Worm (Caenorhabditis elegans) whole organism, L3 larva: ENCODE results near the gene flh-3.

ENCODE experiments used
- R02D3.7 ChIP-seq: fragments of 150-350 bp; optimal IDR thresholded peaks from 2 replicates; lab custom pipeline; 2014; ENCODE audit warnings: missing biosample characterization, missing genetic modification characterization
- ZK546.5 ChIP-seq: sonication (generic microtip); optimal IDR thresholded peaks from 2 replicates; lab custom pipeline; 2017; ENCODE audit warnings: missing biosample characterization, missing genetic modification characterization
- aly-2 ChIP-seq: fragments of 150-350 bp; optimal IDR thresholded peaks from 2 replicates; lab custom pipeline; 2014; ENCODE audit warnings: missing biosample characterization, missing genetic modification characterization
- ama-1 ChIP-seq: fragments of 150-350 bp; optimal IDR thresholded peaks from 2 replicates; lab custom pipeline; 2018
- ceh-16 ChIP-seq: sonication (generic microtip); optimal IDR thresholded peaks from 2 replicates; lab custom pipeline; 2017; ENCODE audit warnings: missing biosample characterization, missing genetic modification characterization
- ceh-82 ChIP-seq: fragments of 150-350 bp; optimal IDR thresholded peaks from 2 replicates; lab custom pipeline; 2014; ENCODE audit warnings: missing biosample characterization, missing genetic modification characterization
- ceh-9 ChIP-seq: sonication (generic microtip); optimal IDR thresholded peaks from 2 replicates; lab custom pipeline; 2018; ENCODE audit warnings: missing biosample characterization, missing genetic modification characterization
- daf-12 ChIP-seq: fragments of 150-350 bp; optimal IDR thresholded peaks from 2 replicates; lab custom pipeline; 2014; ENCODE audit warnings: missing biosample characterization, missing genetic modification reagents, missing genetic modification characterization
- egl-27 ChIP-seq: sonication (generic microtip); optimal IDR thresholded peaks from 4 replicates; lab custom pipeline; 2017; ENCODE audit warnings: missing biosample characterization, missing genetic modification reagents, missing genetic modification characterization
- egl-5 ChIP-seq: fragments of 150-350 bp; optimal IDR thresholded peaks from 2 replicates; lab custom pipeline; 2017; ENCODE audit warnings: missing biosample characterization, missing genetic modification reagents, missing genetic modification characterization, inconsistent platforms
- elt-1 ChIP-seq: fragments of 150-350 bp; optimal IDR thresholded peaks from 2 replicates; lab custom pipeline; 2014; ENCODE audit warnings: missing biosample characterization, missing genetic modification characterization
- elt-3 ChIP-seq, 3 experiments: fragments of 150-350 bp in 1 of 3; sonication (generic microtip) in 2 of 3; optimal IDR thresholded peaks; 2 replicates in 2 of 3; 4 replicates in 1 of 3; lab custom pipeline; 2014 to 2017; ENCODE audit warnings: missing biosample characterization in 3 of 3, missing genetic modification characterization in 3 of 3
- fkh-10 ChIP-seq: sonication (generic microtip); optimal IDR thresholded peaks from 2 replicates; lab custom pipeline; 2017; ENCODE audit warnings: missing biosample characterization, missing genetic modification reagents, missing genetic modification characterization
- fkh-2 ChIP-seq: fragments of 150-350 bp; optimal IDR thresholded peaks from 2 replicates; lab custom pipeline; 2014; ENCODE audit warnings: missing biosample characterization, missing genetic modification reagents, missing genetic modification characterization
- hmg-11 ChIP-seq: sonication (generic microtip); optimal IDR thresholded peaks from 2 replicates; lab custom pipeline; 2016; ENCODE audit warnings: missing genetic modification characterization, missing compliant biosample characterization
- jun-1 ChIP-seq: fragments of 150-350 bp; optimal IDR thresholded peaks from 2 replicates; lab custom pipeline; 2014; ENCODE audit warnings: missing biosample characterization, missing genetic modification reagents, missing genetic modification characterization
- lin-15B ChIP-seq: fragments of 150-350 bp; optimal IDR thresholded peaks from 2 replicates; lab custom pipeline; 2014; ENCODE audit warnings: missing biosample characterization, missing genetic modification characterization
- lin-39 ChIP-seq: fragments of 150-350 bp; optimal IDR thresholded peaks from 2 replicates; lab custom pipeline; 2018; ENCODE audit warnings: missing biosample characterization, missing genetic modification reagents, missing genetic modification characterization
- lsy-12 ChIP-seq: sonication (generic microtip); optimal IDR thresholded peaks from 2 replicates; lab custom pipeline; 2016; ENCODE audit warnings: mild to moderate bottlenecking, missing genetic modification characterization, missing compliant biosample characterization
- mdl-1 ChIP-seq: fragments of 150-350 bp; optimal IDR thresholded peaks from 2 replicates; lab custom pipeline; 2014; ENCODE audit warnings: missing biosample characterization, missing genetic modification characterization
- nfya-1 ChIP-seq: sonication (generic microtip); optimal IDR thresholded peaks from 2 replicates; lab custom pipeline; 2017; ENCODE audit warnings: missing genetic modification characterization, mild to moderate bottlenecking, missing compliant biosample characterization, antibody characterized with exemption, moderate library complexity; ENCODE audit not compliant: insufficient read depth
- nhr-12 ChIP-seq: fragments of 150-350 bp; optimal IDR thresholded peaks from 2 replicates; lab custom pipeline; 2014; ENCODE audit warnings: missing biosample characterization, missing genetic modification characterization
- nhr-23 ChIP-seq: fragments of 150-350 bp; optimal IDR thresholded peaks from 2 replicates; lab custom pipeline; 2014; ENCODE audit warnings: missing biosample characterization, missing genetic modification reagents, missing genetic modification characterization
- nhr-237 ChIP-seq: fragments of 150-350 bp; optimal IDR thresholded peaks from 2 replicates; lab custom pipeline; 2014; ENCODE audit warnings: missing biosample characterization, missing genetic modification characterization
- nhr-25 ChIP-seq: sonication (generic microtip); optimal IDR thresholded peaks from 2 replicates; lab custom pipeline; 2017; ENCODE audit warnings: missing biosample characterization, missing genetic modification characterization
- nhr-28 ChIP-seq: fragments of 150-350 bp; optimal IDR thresholded peaks from 2 replicates; lab custom pipeline; 2014; ENCODE audit warnings: missing biosample characterization, missing genetic modification characterization
- nhr-43 ChIP-seq: sonication (generic microtip); optimal IDR thresholded peaks from 2 replicates; lab custom pipeline; 2016; ENCODE audit warnings: mild to moderate bottlenecking, missing genetic modification characterization, missing compliant biosample characterization; ENCODE audit not compliant: poor library complexity, severe bottlenecking
- nhr-67 ChIP-seq: fragments of 150-350 bp; optimal IDR thresholded peaks from 2 replicates; lab custom pipeline; 2014; ENCODE audit warnings: missing biosample characterization, missing genetic modification characterization
- nhr-76 ChIP-seq: fragments of 150-350 bp; sonication (generic microtip); optimal IDR thresholded peaks from 5 replicates; lab custom pipeline; 2014; ENCODE audit warnings: missing biosample characterization, missing genetic modification characterization
- pqm-1 ChIP-seq: fragments of 150-350 bp; optimal IDR thresholded peaks from 2 replicates; lab custom pipeline; 2017; ENCODE audit warnings: missing biosample characterization, missing genetic modification characterization, inconsistent platforms
- skn-1 ChIP-seq: fragments of 150-350 bp; optimal IDR thresholded peaks from 2 replicates; lab custom pipeline; 2014; ENCODE audit warnings: missing biosample characterization, missing genetic modification characterization
- tbx-2 ChIP-seq: sonication (generic microtip); optimal IDR thresholded peaks from 2 replicates; lab custom pipeline; 2016; ENCODE audit warnings: mild to moderate bottlenecking, missing genetic modification characterization, missing compliant biosample characterization
- unc-39 ChIP-seq: sonication (generic microtip); optimal IDR thresholded peaks from 4 replicates; lab custom pipeline; 2017; ENCODE audit warnings: missing biosample characterization, missing genetic modification characterization
- unc-62 ChIP-seq: fragments of 150-350 bp; sonication (generic microtip); optimal IDR thresholded peaks from 4 replicates; lab custom pipeline; 2014; ENCODE audit warnings: missing biosample characterization, missing genetic modification reagents, missing genetic modification characterization
- ztf-4 ChIP-seq: fragments of 150-350 bp; optimal IDR thresholded peaks from 2 replicates; lab custom pipeline; 2014; ENCODE audit warnings: missing biosample characterization, missing genetic modification characterization

The flh-3 gene

DNA sequence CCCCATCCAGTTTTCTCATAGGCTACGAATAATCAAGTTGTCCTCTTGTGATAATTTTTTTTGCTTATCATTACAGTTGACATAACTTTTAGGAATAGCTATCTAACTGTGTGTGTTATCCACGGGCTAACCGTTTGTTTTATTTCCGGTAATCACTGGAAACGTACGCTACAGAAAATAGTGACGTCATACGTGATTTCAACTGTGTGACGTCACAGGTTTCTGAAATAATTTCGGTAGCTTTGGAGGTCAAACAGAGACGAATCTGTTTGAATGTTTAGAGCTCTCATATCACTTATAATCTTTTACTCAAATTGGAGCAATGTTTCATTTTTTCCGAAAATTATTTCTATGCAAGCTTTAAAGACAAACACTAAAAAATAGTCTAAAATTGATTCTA lies 13.0 kb upstream of the flh-3 start:
- TF ChIP-seq nfya-1 (tag; lab: Kevin White, UChicago) (no peak), nhr-23 (tag; lab: Kevin White, UChicago) (no peak), fkh-10 (GFP tag; lab: Kevin White, UChicago) (no peak), ceh-82 (tag; lab: Kevin White, UChicago) (no peak), egl-27 (tag; lab: Kevin White, UChicago) (no peak), daf-12 (tag; lab: Kevin White, UChicago) (no peak), ztf-4 (no peak), nhr-67 (tag; lab: Kevin White, UChicago) (no peak), elt-1 (tag; lab: Kevin White, UChicago) (no peak), pqm-1 (tag; lab: Kevin White, UChicago) (no peak), unc-62 (GFP tag; lab: Kevin White, UChicago) (no peak), lsy-12 (tag; lab: Kevin White, UChicago) (no peak), nhr-237 (tag; lab: Kevin White, UChicago) (no peak)

- TF ChIP-seq aly-2 (tag; lab: Kevin White, UChicago) (no peak), ama-1 (lab: Kevin White, UChicago) (peak; percentile 89), nhr-23 (tag; lab: Kevin White, UChicago) (peak; percentile 14), nhr-43 (tag; lab: Kevin White, UChicago) (peak; percentile 52), nhr-25 (tag; lab: Kevin White, UChicago) (peak; percentile 56), tbx-2 (peak; percentile 13), ceh-9 (tag; lab: Kevin White, UChicago) (no peak)
Measured at ce11 chrIV:9258547-9258946, 11.3 kb upstream of the flh-3 start.

ce11 chrIV:9259687-9260086 lies 10.2 kb upstream of the flh-3 start, which contains the start of gene Y11D7A.10:
Gene Y11D7A.10, minus strand, starts transcription at chrIV:9259768.
- no peak for TF ChIP-seq lsy-12 (tag; lab: Kevin White, UChicago)
- peak; percentile 87 for TF ChIP-seq skn-1
- TF ChIP-seq, all 47 proteins: peak for 1

DNA sequence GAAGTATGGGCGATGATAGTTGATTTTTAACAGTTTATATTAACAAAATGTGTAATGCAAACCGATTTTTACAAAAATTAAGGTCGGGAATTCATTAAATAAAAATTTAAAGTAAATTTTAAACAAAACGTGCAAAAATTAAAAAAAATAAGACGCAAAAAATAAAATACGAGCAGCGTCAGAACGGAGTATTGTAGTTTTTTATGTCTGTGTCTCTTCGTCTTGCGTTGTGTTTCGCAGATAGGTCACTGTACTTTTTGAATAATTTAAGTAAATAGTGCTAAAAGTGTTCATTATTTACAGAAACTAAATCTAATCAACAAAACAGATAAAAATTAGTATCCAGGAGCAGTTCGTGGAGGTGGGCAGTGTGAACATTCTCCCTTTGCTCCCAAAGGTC lies 9.6 kb upstream of the flh-3 start:
- TF ChIP-seq lin-15B (tag; lab: Kevin White, UChicago) (peak; percentile 41), lin-39 (tag; lab: Kevin White, UChicago) (no peak), nhr-23 (tag; lab: Kevin White, UChicago) (peak; percentile 34), ama-1 (lab: Kevin White, UChicago) (peak; percentile 4)

DNA sequence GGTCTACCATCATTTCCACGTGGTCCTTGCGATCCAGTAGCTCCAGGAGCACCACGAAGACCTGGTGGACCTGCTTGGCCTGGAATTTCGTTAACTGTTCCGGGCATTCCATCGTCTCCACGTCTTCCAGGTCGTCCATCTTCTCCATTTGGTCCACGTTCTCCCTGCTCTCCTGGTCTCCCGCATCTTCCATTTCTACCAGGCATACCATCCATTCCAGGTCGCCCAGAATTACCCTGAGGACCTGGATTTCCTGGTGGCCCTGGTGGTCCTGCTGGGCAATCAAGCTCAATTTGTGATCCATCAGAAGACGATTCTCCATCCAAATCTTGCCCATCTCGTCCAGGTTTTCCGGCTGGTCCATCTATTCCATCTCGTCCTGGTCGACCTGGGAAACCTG lies 9.1 kb upstream of the flh-3 start:
- TF ChIP-seq nhr-28 (tag; lab: Kevin White, UChicago) (no peak), lin-15B (tag; lab: Kevin White, UChicago) (no peak), ceh-16 (tag; lab: Kevin White, UChicago) (no peak), skn-1 (no peak), egl-27 (tag; lab: Kevin White, UChicago) (no peak), nhr-12 (tag; lab: Kevin White, UChicago) (no peak), nhr-43 (tag; lab: Kevin White, UChicago) (no peak), fkh-2 (tag; lab: Kevin White, UChicago) (no peak), fkh-10 (GFP tag; lab: Kevin White, UChicago) (no peak), elt-1 (tag; lab: Kevin White, UChicago) (no peak), unc-39 (tag; lab: Kevin White, UChicago) (no peak), nhr-67 (tag; lab: Kevin White, UChicago) (no peak), nhr-25 (tag; lab: Kevin White, UChicago) (no peak), lsy-12 (tag; lab: Kevin White, UChicago) (no peak), ZK546.5 (tag; lab: Kevin White, UChicago) (no peak), R02D3.7 (no peak), elt-3 (tag; optimal IDR thresholded peaks at IDR 0.05; lab: Kevin White, UChicago) (no peak), lin-39 (tag; lab: Kevin White, UChicago) (no peak), aly-2 (tag; lab: Kevin White, UChicago) (no peak), hmg-11 (tag; lab: Kevin White, UChicago) (no peak)

ce11 chrIV:9261687-9262086 lies 8.2 kb upstream of the flh-3 start, which contains the start of gene col-120:
Gene col-120, minus strand, starts transcription at chrIV:9261787.
- no peak for TF ChIP-seq ZK546.5 (tag; lab: Kevin White, UChicago)
- TF ChIP-seq unc-62 (GFP tag; lab: Kevin White, UChicago), result no peak
- no peak for TF ChIP-seq nhr-76 (tag; lab: Kevin White, UChicago)
- no peak for TF ChIP-seq jun-1
- TF ChIP-seq egl-5, result no peak
- TF ChIP-seq mdl-1, result no peak
- TF ChIP-seq ama-1 (lab: Kevin White, UChicago), result no peak
